Fruit fly (Drosophila melanogaster) whole organism, prepupa: ENCODE results near the gene ro.
A peak's percentile ranks its signal among the peaks of the same experiment; 100 is the strongest.

Experiments
- CG10669 ChIP-seq: fragments of 200-800 bp; sonication (Bioruptor generic); optimal IDR thresholded peaks from 3 replicates; lab custom pipeline; 2018; ENCODE audit warnings: missing biosample characterization, mild to moderate bottlenecking, missing genetic modification characterization, moderate library complexity
- CG11902 ChIP-seq: fragments of 200-800 bp; sonication (Bioruptor generic); optimal IDR thresholded peaks from 3 replicates; lab custom pipeline; 2016; ENCODE audit warnings: missing biosample characterization, missing genetic modification characterization
- CG16779 ChIP-seq: fragments of 200-800 bp; sonication (Bioruptor generic); optimal IDR thresholded peaks from 3 replicates; lab custom pipeline; 2017; ENCODE audit warnings: missing biosample characterization, mild to moderate bottlenecking, missing genetic modification characterization
- CG3032 ChIP-seq: fragments of 200-800 bp; optimal IDR thresholded peaks from 2 replicates; lab custom pipeline; 2019; ENCODE audit warnings: missing biosample characterization, mild to moderate bottlenecking, missing genetic modification characterization, moderate library complexity
- CG31627 ChIP-seq: fragments of 200-800 bp; sonication (Bioruptor generic); optimal IDR thresholded peaks from 3 replicates; lab custom pipeline; 2016; ENCODE audit warnings: missing biosample characterization, missing genetic modification characterization
- CG32006 ChIP-seq: fragments of 200-800 bp; sonication (Bioruptor generic); optimal IDR thresholded peaks from 3 replicates; lab custom pipeline; 2017; ENCODE audit warnings: missing biosample characterization, mild to moderate bottlenecking, missing genetic modification characterization
- CG4318 ChIP-seq: fragments of 200-800 bp; sonication (Bioruptor generic); optimal IDR thresholded peaks from 3 replicates; lab custom pipeline; 2017; ENCODE audit warnings: missing biosample characterization, mild to moderate bottlenecking, missing genetic modification characterization
- CG6276 ChIP-seq: fragments of 200-800 bp; sonication (Bioruptor generic); optimal IDR thresholded peaks from 2 replicates; lab custom pipeline; 2017; ENCODE audit warnings: missing biosample characterization, mild to moderate bottlenecking, missing genetic modification characterization
- CG6808 ChIP-seq: fragments of 200-800 bp; sonication (Bioruptor generic); optimal IDR thresholded peaks from 3 replicates; lab custom pipeline; 2017; ENCODE audit warnings: missing biosample characterization, missing genetic modification characterization, mild to moderate bottlenecking, moderate library complexity, missing genetic modification reagents
- CG7368 ChIP-seq: fragments of 200-800 bp; sonication (Bioruptor generic); optimal IDR thresholded peaks from 3 replicates; lab custom pipeline; 2016; ENCODE audit warnings: missing biosample characterization, missing genetic modification characterization
- CG8119 ChIP-seq: fragments of 200-800 bp; sonication (Bioruptor generic); IDR thresholded peaks from 3 replicates; pipeline ENCODE4 v1.3.6; 2022; ENCODE audit warnings: missing biosample characterization, missing genetic modification characterization
- CG8319 ChIP-seq: fragments of 200-800 bp; sonication (Bioruptor generic); optimal IDR thresholded peaks from 3 replicates; lab custom pipeline; 2016; ENCODE audit warnings: missing biosample characterization, missing genetic modification characterization
- CG8632 ChIP-seq: fragments of 200-800 bp; sonication (Bioruptor generic); optimal IDR thresholded peaks from 3 replicates; lab custom pipeline; 2016; ENCODE audit warnings: missing biosample characterization, missing genetic modification characterization
- Eip78C ChIP-seq: fragments of 200-800 bp; sonication (Bioruptor generic); peaks from one replicate; lab custom pipeline; 2016; ENCODE audit warnings: missing biosample characterization, missing genetic modification characterization
- Eip93F ChIP-seq: fragments of 200-800 bp; sonication (Bioruptor generic); optimal IDR thresholded peaks from 2 replicates; lab custom pipeline; 2016; ENCODE audit warnings: missing biosample characterization, mild to moderate bottlenecking, missing genetic modification characterization
- Ets21C ChIP-seq: fragments of 200-800 bp; sonication (Bioruptor generic); optimal IDR thresholded peaks from 3 replicates; lab custom pipeline; 2016; ENCODE audit warnings: missing biosample characterization, missing genetic modification characterization
- Ets96B ChIP-seq: fragments of 200-800 bp; optimal IDR thresholded peaks from 2 replicates; lab custom pipeline; 2019; ENCODE audit warnings: missing biosample characterization, mild to moderate bottlenecking, missing genetic modification characterization, moderate library complexity
- Gug ChIP-seq: fragments of 200-800 bp; sonication (Bioruptor generic); IDR thresholded peaks from 2 replicates; pipeline ENCODE4 v1.3.6; 2022; ENCODE audit warnings: missing biosample characterization, missing genetic modification characterization
- Hr38 ChIP-seq: sonication (Bioruptor generic); optimal IDR thresholded peaks from 2 replicates; lab custom pipeline; 2016; ENCODE audit warnings: missing biosample characterization, missing genetic modification characterization
- Hr39 ChIP-seq: fragments of 200-800 bp; sonication (Bioruptor generic); optimal IDR thresholded peaks from 2 replicates; lab custom pipeline; 2016; ENCODE audit warnings: missing biosample characterization, missing genetic modification characterization
- Hr4 ChIP-seq: fragments of 200-800 bp; sonication (Bioruptor generic); optimal IDR thresholded peaks from 3 replicates; lab custom pipeline; 2016; ENCODE audit warnings: missing biosample characterization, missing genetic modification characterization
- Lpt ChIP-seq: fragments of 200-800 bp; sonication (Bioruptor generic); optimal IDR thresholded peaks from 3 replicates; lab custom pipeline; 2016; ENCODE audit warnings: missing biosample characterization, missing genetic modification characterization
- Met ChIP-seq: fragments of 200-800 bp; sonication (Bioruptor generic); optimal IDR thresholded peaks from 3 replicates; lab custom pipeline; 2016; ENCODE audit warnings: missing biosample characterization, missing genetic modification characterization
- OdsH ChIP-seq: fragments of 200-800 bp; sonication (Bioruptor generic); optimal IDR thresholded peaks from 3 replicates; lab custom pipeline; 2016; ENCODE audit warnings: missing biosample characterization, missing genetic modification characterization
- Smox ChIP-seq: fragments of 200-800 bp; sonication (Bioruptor generic); optimal IDR thresholded peaks from 3 replicates; lab custom pipeline; 2016; ENCODE audit warnings: missing biosample characterization, missing genetic modification characterization
- Sox102F ChIP-seq: fragments of 200-800 bp; sonication (Bioruptor generic); optimal IDR thresholded peaks from 2 replicates; lab custom pipeline; 2016; ENCODE audit warnings: missing biosample characterization, mild to moderate bottlenecking, missing genetic modification characterization
- Sox14 ChIP-seq: fragments of 200-800 bp; sonication (Bioruptor generic); optimal IDR thresholded peaks from 3 replicates; lab custom pipeline; 2016; ENCODE audit warnings: missing biosample characterization, missing genetic modification characterization
- Sox15 ChIP-seq: fragments of 200-800 bp; sonication (Bioruptor generic); optimal IDR thresholded peaks from 3 replicates; lab custom pipeline; 2016; ENCODE audit warnings: missing biosample characterization, missing genetic modification characterization
- achi ChIP-seq: fragments of 200-800 bp; sonication (Bioruptor generic); optimal IDR thresholded peaks from 3 replicates; lab custom pipeline; 2016; ENCODE audit warnings: missing biosample characterization, missing genetic modification characterization
- dsx ChIP-seq: fragments of 200-800 bp; optimal IDR thresholded peaks from 3 replicates; lab custom pipeline; 2019; ENCODE audit warnings: missing biosample characterization, mild to moderate bottlenecking, missing genetic modification characterization, moderate library complexity; ENCODE audit not compliant: poor library complexity, severe bottlenecking
- eg ChIP-seq: fragments of 200-800 bp; sonication (Bioruptor generic); IDR thresholded peaks from 3 replicates; pipeline ENCODE4 v1.3.6; 2022; ENCODE audit warnings: missing biosample characterization, missing genetic modification characterization
- esn ChIP-seq: fragments of 200-800 bp; sonication (Bioruptor generic); optimal IDR thresholded peaks from 2 replicates; lab custom pipeline; 2016; ENCODE audit warnings: missing biosample characterization, mild to moderate bottlenecking, missing genetic modification characterization, moderate library complexity
- fd59A ChIP-seq: fragments of 200-800 bp; sonication (Bioruptor generic); optimal IDR thresholded peaks from 2 replicates; lab custom pipeline; 2017; ENCODE audit warnings: missing biosample characterization, mild to moderate bottlenecking, missing genetic modification characterization, missing genetic modification reagents
- fkh ChIP-seq: fragments of 200-800 bp; sonication (Bioruptor generic); optimal IDR thresholded peaks from 3 replicates; lab custom pipeline; 2017; ENCODE audit warnings: missing biosample characterization, mild to moderate bottlenecking, missing genetic modification characterization, moderate library complexity
- lz ChIP-seq: fragments of 200-800 bp; sonication (Bioruptor generic); optimal IDR thresholded peaks from 3 replicates; lab custom pipeline; 2016; ENCODE audit warnings: missing biosample characterization, missing genetic modification characterization
- net ChIP-seq: fragments of 200-800 bp; sonication (Bioruptor generic); optimal IDR thresholded peaks from 3 replicates; lab custom pipeline; 2016; ENCODE audit warnings: missing biosample characterization, missing genetic modification characterization
- pdm3 ChIP-seq: fragments of 200-800 bp; sonication (Bioruptor generic); optimal IDR thresholded peaks from 3 replicates; lab custom pipeline; 2016; ENCODE audit warnings: missing biosample characterization, missing genetic modification characterization
- ss ChIP-seq, 2 experiments: fragments of 200-800 bp; sonication (Bioruptor generic); optimal IDR thresholded peaks; 2 replicates in 1 of 2; 3 replicates in 1 of 2; lab custom pipeline; 2017 to 2018; ENCODE audit warnings: mild to moderate bottlenecking in 2 of 2, missing biosample characterization in 2 of 2, missing genetic modification characterization in 2 of 2, moderate library complexity in 1 of 2
- svp ChIP-seq: fragments of 200-800 bp; sonication (Bioruptor generic); peaks from one replicate; lab custom pipeline; 2016; ENCODE audit warnings: missing biosample characterization, missing genetic modification characterization
- vri ChIP-seq: fragments of 200-800 bp; sonication (Bioruptor generic); optimal IDR thresholded peaks from 3 replicates; lab custom pipeline; 2016; ENCODE audit warnings: missing biosample characterization, mild to moderate bottlenecking, missing genetic modification characterization

Gene ro

DNA sequence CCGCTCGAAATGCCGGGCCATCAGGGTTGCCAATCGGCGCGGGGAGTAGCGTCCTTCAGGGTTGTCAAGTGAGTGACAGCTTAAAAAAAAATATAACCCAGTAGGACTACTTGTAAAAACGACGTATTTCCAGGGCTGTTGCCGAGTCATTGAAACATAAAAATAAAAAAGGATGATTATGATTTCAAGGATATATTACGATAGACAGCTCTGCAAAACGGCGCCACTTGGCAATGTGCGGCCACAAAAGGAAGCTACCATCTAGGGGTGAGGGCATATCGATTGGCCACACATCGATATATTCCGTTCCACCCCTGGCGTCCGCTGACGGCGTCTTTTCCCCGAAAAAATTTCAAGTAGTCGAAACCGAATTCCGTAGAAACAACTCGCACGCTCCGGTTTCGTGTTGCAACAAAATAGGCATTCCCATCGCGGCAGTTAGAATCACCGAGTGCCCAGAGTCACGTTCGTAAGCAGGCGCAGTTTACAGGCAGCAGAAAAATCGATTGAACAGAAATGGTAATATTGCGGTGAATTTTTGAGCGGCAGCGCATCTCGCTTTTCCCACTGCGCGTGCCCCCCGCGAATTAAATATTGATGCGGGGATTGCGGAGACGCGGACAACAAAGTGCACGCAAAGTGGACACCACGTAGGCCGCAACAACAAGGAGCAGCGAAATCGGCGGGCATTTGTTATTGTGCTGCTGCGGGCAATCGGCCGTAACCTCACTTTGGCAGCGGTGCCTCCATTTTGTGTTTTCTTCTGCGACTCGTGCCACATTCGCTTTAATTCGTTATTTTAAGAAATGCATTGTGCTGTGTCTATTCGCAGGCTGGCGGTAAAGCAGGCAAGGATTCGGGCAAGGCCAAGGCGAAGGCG is 14.2 kb downstream of the ro start, which contains the start of the genes ball and His2Av (continued):
- peak; percentile 75 for TF ChIP-seq Sox15
- TF ChIP-seq achi (GFP tag; lab: Kevin White, UChicago) = peak; percentile 80
- no peak for TF ChIP-seq CG4318 (GFP tag; lab: Kevin White, UChicago)
- peak; percentile 6 for TF ChIP-seq fkh (GFP tag; lab: Kevin White, UChicago)
- TF ChIP-seq Met (GFP tag; lab: Kevin White, UChicago) = peak; percentile 76
- peak; percentile 90 for TF ChIP-seq Hr39
- TF ChIP-seq ss (GFP tag; optimal IDR thresholded peaks at IDR 0.05; lab: Kevin White, UChicago) = no peak
- TF ChIP-seq Eip78C = peak; percentile 90
- peak; percentile 61 for TF ChIP-seq Hr38 (GFP tag; lab: Kevin White, UChicago)
- TF ChIP-seq CG8319 (GFP tag; lab: Kevin White, UChicago) = peak; percentile 72

dm6 chr3R:26862848-26863448 is 18.0 kb downstream of the ro start, which contains the start of the genes Lerp and IntS12:
TSS of gene Lerp (minus strand) at chr3R:26863130.
TSS of gene IntS12 (plus strand) at chr3R:26863376.
- TF ChIP-seq CG32006 (GFP tag; lab: Kevin White, UChicago) (no peak), Lpt (no peak), pdm3 (GFP tag; lab: Kevin White, UChicago) (no peak), CG16779 (tag; lab: Kevin White, UChicago) (no peak), Sox14 (GFP tag; lab: Kevin White, UChicago) (peak; percentile 30), fkh (GFP tag; lab: Kevin White, UChicago) (peak; percentile 72), Eip78C (peak; percentile 65)

dm6 chr3R:26862213-26862612 is 18.8 kb downstream of the ro start:
- TF ChIP-seq vri = no peak
- TF ChIP-seq pdm3 (GFP tag; lab: Kevin White, UChicago) = no peak
- no peak for TF ChIP-seq CG6276 (GFP tag; lab: Kevin White, UChicago)
- no peak for TF ChIP-seq fd59A
- no peak for TF ChIP-seq Hr38 (GFP tag; lab: Kevin White, UChicago)
- TF ChIP-seq ss (GFP tag; optimal IDR thresholded peaks at IDR 0.05; lab: Kevin White, UChicago) = no peak
- TF ChIP-seq fkh (GFP tag; lab: Kevin White, UChicago) = no peak
- TF ChIP-seq Eip78C = no peak
- TF ChIP-seq, all 60 proteins: peak for 0

DNA sequence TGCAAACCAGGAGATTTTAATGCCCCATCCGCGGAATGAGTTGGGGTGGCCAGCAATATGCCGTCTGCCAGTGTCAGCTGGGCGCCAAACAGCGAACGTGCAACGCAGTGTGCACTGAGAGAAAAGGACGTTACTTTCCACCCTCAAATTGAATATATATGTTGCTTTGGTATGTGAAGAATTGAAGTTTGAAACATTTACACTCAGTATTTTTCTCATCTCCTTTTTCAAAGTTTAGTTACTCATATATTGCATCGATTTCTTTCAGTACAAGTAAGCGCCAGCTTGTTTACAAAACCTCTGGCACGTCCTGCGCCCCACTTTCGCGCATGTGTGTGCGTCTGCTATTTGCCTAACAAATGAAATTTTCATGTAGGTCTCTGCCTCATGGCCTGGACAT is 21.7 kb downstream of the ro start:
- TF ChIP-seq esn (GFP tag; lab: Kevin White, UChicago) (peak; percentile 51), CG6808 (peak; percentile 16), dsx (GFP tag; lab: Kevin White, UChicago) (peak; percentile 33), net (peak; percentile 33), Ets21C (GFP tag; lab: Kevin White, UChicago) (peak; percentile 29), CG8119 (peak; percentile 64), lz (GFP tag; lab: Kevin White, UChicago) (peak; percentile 50), fkh (GFP tag; lab: Kevin White, UChicago) (peak; percentile 8), CG32006 (GFP tag; lab: Kevin White, UChicago) (peak; percentile 52), ss (GFP tag; optimal IDR thresholded peaks at IDR 0.05; lab: Kevin White, UChicago) (peak in 1 of 2 experiments; percentile 53), Sox102F (GFP tag; lab: Kevin White, UChicago) (peak; percentile 23), CG11902 (GFP tag; lab: Kevin White, UChicago) (no peak), Hr38 (GFP tag; lab: Kevin White, UChicago) (no peak), Eip78C (peak; percentile 73), Sox15 (no peak), Smox (GFP tag; lab: Kevin White, UChicago) (peak; percentile 37), svp (GFP tag; lab: Kevin White, UChicago) (peak; percentile 71), CG31627 (GFP tag; lab: Kevin White, UChicago) (peak; percentile 41), Lpt (no peak), Gug (GFP tag; lab: Robert Waterston, UW) (peak; percentile 75), CG4318 (GFP tag; lab: Kevin White, UChicago) (no peak), Sox14 (GFP tag; lab: Kevin White, UChicago) (peak; percentile 38), pdm3 (GFP tag; lab: Kevin White, UChicago) (peak; percentile 28), CG8632 (GFP tag; lab: Kevin White, UChicago) (no peak), Hr4 (GFP tag; lab: Kevin White, UChicago) (no peak), CG3032 (tag; lab: Kevin White, UChicago) (peak; percentile 68), OdsH (GFP tag; lab: Kevin White, UChicago) (peak; percentile 48), Ets96B (tag; lab: Kevin White, UChicago) (peak; percentile 41), eg (GFP tag; lab: Robert Waterston, UW) (peak; percentile 65), Eip93F (no peak), CG7368 (peak; percentile 20), CG10669 (GFP tag; lab: Kevin White, UChicago) (peak; percentile 29), fd59A (peak; percentile 21), vri (peak; percentile 35)
